Worm (Caenorhabditis elegans) whole organism, L2 larva: ENCODE measurements around the gene cdc-48.2.

Experiments used
- C34F6.9 ChIP-seq: fragments of 150-350 bp; optimal IDR thresholded peaks from 2 replicates; lab custom pipeline; 2014; ENCODE audit warnings: missing biosample characterization, missing genetic modification characterization
- F13H6.1 ChIP-seq: sonication (generic microtip); optimal IDR thresholded peaks from 2 replicates; lab custom pipeline; 2016; ENCODE audit warnings: missing genetic modification characterization, missing compliant biosample characterization
- R02D3.7 ChIP-seq: fragments of 150-350 bp; optimal IDR thresholded peaks from 2 replicates; lab custom pipeline; 2014; ENCODE audit warnings: missing biosample characterization, missing genetic modification characterization
- Y55F3AM.14 ChIP-seq: fragments of 200-800 bp; sonication (Bioruptor generic); optimal IDR thresholded peaks from 2 replicates; lab custom pipeline; 2018; ENCODE audit warnings: mild to moderate bottlenecking, missing genetic modification characterization, missing compliant biosample characterization
- ZK546.5 ChIP-seq: sonication (generic microtip); optimal IDR thresholded peaks from 2 replicates; lab custom pipeline; 2017; ENCODE audit warnings: missing biosample characterization, missing genetic modification characterization
- alr-1 ChIP-seq: fragments of 150-350 bp; optimal IDR thresholded peaks from 2 replicates; lab custom pipeline; 2014; ENCODE audit warnings: missing biosample characterization, missing genetic modification characterization
- aly-2 ChIP-seq: fragments of 150-350 bp; optimal IDR thresholded peaks from 2 replicates; lab custom pipeline; 2014; ENCODE audit warnings: missing biosample characterization, missing genetic modification characterization
- blmp-1 ChIP-seq: sonication (generic microtip); optimal IDR thresholded peaks from 2 replicates; lab custom pipeline; 2017; ENCODE audit warnings: missing genetic modification characterization, mild to moderate bottlenecking, missing compliant biosample characterization, antibody characterized with exemption, moderate library complexity; ENCODE audit not compliant: insufficient read depth
- ceh-16 ChIP-seq: fragments of 150-350 bp; optimal IDR thresholded peaks from 2 replicates; lab custom pipeline; 2014; ENCODE audit warnings: missing biosample characterization, missing genetic modification characterization
- ceh-82 ChIP-seq: fragments of 150-350 bp; optimal IDR thresholded peaks from 2 replicates; lab custom pipeline; 2014; ENCODE audit warnings: missing biosample characterization, missing genetic modification characterization
- crh-2 ChIP-seq: sonication (generic microtip); optimal IDR thresholded peaks from 2 replicates; lab custom pipeline; 2017; ENCODE audit warnings: missing biosample characterization, missing genetic modification characterization
- dmd-4 ChIP-seq: sonication (generic microtip); optimal IDR thresholded peaks from 2 replicates; lab custom pipeline; 2017; ENCODE audit warnings: missing biosample characterization, missing genetic modification characterization
- egl-27 ChIP-seq: sonication (generic microtip); optimal IDR thresholded peaks from 3 replicates; lab custom pipeline; 2017; ENCODE audit warnings: missing biosample characterization, missing genetic modification reagents, missing genetic modification characterization
- elt-1 ChIP-seq: fragments of 150-350 bp; optimal IDR thresholded peaks from 2 replicates; lab custom pipeline; 2014; ENCODE audit warnings: missing biosample characterization, missing genetic modification characterization
- elt-3 ChIP-seq: sonication (generic microtip); optimal IDR thresholded peaks from 2 replicates; lab custom pipeline; 2017; ENCODE audit warnings: missing biosample characterization, missing genetic modification characterization
- fos-1 ChIP-seq: fragments of 150-350 bp; optimal IDR thresholded peaks from 2 replicates; lab custom pipeline; 2014; ENCODE audit warnings: missing biosample characterization, missing genetic modification characterization
- gmeb-1 ChIP-seq: fragments of 150-350 bp; optimal IDR thresholded peaks from 2 replicates; lab custom pipeline; 2014; ENCODE audit warnings: missing biosample characterization, missing genetic modification characterization
- lin-11 ChIP-seq: fragments of 150-350 bp; sonication (generic microtip); optimal IDR thresholded peaks from 2 replicates; lab custom pipeline; 2014; ENCODE audit warnings: missing biosample characterization, missing genetic modification characterization, inconsistent platforms, mixed read lengths
- lin-13 ChIP-seq: fragments of 150-350 bp; optimal IDR thresholded peaks from 2 replicates; lab custom pipeline; 2014; ENCODE audit warnings: missing biosample characterization, missing genetic modification reagents, missing genetic modification characterization
- lin-39 ChIP-seq: fragments of 150-350 bp; optimal IDR thresholded peaks from 2 replicates; lab custom pipeline; 2014; ENCODE audit warnings: missing biosample characterization, missing genetic modification reagents, missing genetic modification characterization
- lsy-2 ChIP-seq, 2 experiments: fragments of 150-350 bp in 1 of 2; sonication (generic microtip) in 1 of 2; optimal IDR thresholded peaks; 2 replicates each; lab custom pipeline; 2014 to 2017; ENCODE audit warnings: missing biosample characterization in 2 of 2, missing genetic modification characterization in 2 of 2
- mab-5 ChIP-seq: fragments of 150-350 bp; optimal IDR thresholded peaks from 2 replicates; lab custom pipeline; 2014; ENCODE audit warnings: missing biosample characterization, missing genetic modification characterization
- mbf-1 ChIP-seq: sonication (generic microtip); optimal IDR thresholded peaks from 2 replicates; lab custom pipeline; 2017; ENCODE audit warnings: missing biosample characterization, missing genetic modification characterization
- mdl-1 ChIP-seq, 2 experiments: fragments of 150-350 bp in 1 of 2; sonication (generic microtip) in 1 of 2; optimal IDR thresholded peaks; 2 replicates each; lab custom pipeline; 2017; ENCODE audit warnings: missing biosample characterization in 2 of 2, missing genetic modification characterization in 2 of 2
- nhr-10 ChIP-seq: sonication (generic microtip); optimal IDR thresholded peaks from 2 replicates; lab custom pipeline; 2017; ENCODE audit warnings: missing biosample characterization, missing genetic modification characterization
- nhr-11 ChIP-seq: fragments of 150-350 bp; optimal IDR thresholded peaks from 2 replicates; lab custom pipeline; 2014; ENCODE audit warnings: missing biosample characterization, missing genetic modification characterization
- nhr-12 ChIP-seq: fragments of 150-350 bp; optimal IDR thresholded peaks from 2 replicates; lab custom pipeline; 2014; ENCODE audit warnings: missing biosample characterization, missing genetic modification characterization
- nhr-129 ChIP-seq: fragments of 150-350 bp; optimal IDR thresholded peaks from 2 replicates; lab custom pipeline; 2014; ENCODE audit warnings: missing biosample characterization, missing genetic modification characterization
- nhr-21 ChIP-seq: fragments of 150-350 bp; optimal IDR thresholded peaks from 2 replicates; lab custom pipeline; 2014; ENCODE audit warnings: missing biosample characterization, missing genetic modification characterization
- nhr-23 ChIP-seq: fragments of 150-350 bp; optimal IDR thresholded peaks from 2 replicates; lab custom pipeline; 2014; ENCODE audit warnings: missing biosample characterization, missing genetic modification reagents, missing genetic modification characterization
- nhr-237 ChIP-seq: fragments of 150-350 bp; optimal IDR thresholded peaks from 2 replicates; lab custom pipeline; 2014; ENCODE audit warnings: missing biosample characterization, missing genetic modification characterization
- nhr-6 ChIP-seq: fragments of 150-350 bp; optimal IDR thresholded peaks from 2 replicates; lab custom pipeline; 2014; ENCODE audit warnings: missing biosample characterization, missing genetic modification characterization
- nhr-77 ChIP-seq: fragments of 150-350 bp; optimal IDR thresholded peaks from 2 replicates; lab custom pipeline; 2014; ENCODE audit warnings: missing biosample characterization, missing genetic modification characterization
- peb-1 ChIP-seq: fragments of 150-350 bp; optimal IDR thresholded peaks from 2 replicates; lab custom pipeline; 2014; ENCODE audit warnings: missing biosample characterization, missing genetic modification characterization
- sem-4 ChIP-seq: fragments of 150-350 bp; optimal IDR thresholded peaks from 2 replicates; lab custom pipeline; 2014; ENCODE audit warnings: missing biosample characterization, missing genetic modification reagents, missing genetic modification characterization
- skn-1 ChIP-seq: sonication (generic microtip); optimal IDR thresholded peaks from 2 replicates; lab custom pipeline; 2017; ENCODE audit warnings: missing biosample characterization, missing genetic modification characterization
- sma-3 ChIP-seq: sonication (generic microtip); optimal IDR thresholded peaks from 2 replicates; lab custom pipeline; 2016; ENCODE audit warnings: missing genetic modification reagents, missing genetic modification characterization, missing compliant biosample characterization
- sma-9 ChIP-seq, 2 experiments: fragments of 150-350 bp in 1 of 2; sonication (generic microtip) in 1 of 2; optimal IDR thresholded peaks; 2 replicates each; lab custom pipeline; 2014 to 2016; ENCODE audit warnings: missing genetic modification characterization in 2 of 2, mild to moderate bottlenecking in 1 of 2, missing biosample characterization in 1 of 2, missing compliant biosample characterization in 1 of 2, missing genetic modification reagents in 1 of 2, moderate library complexity in 1 of 2
- snpc-4 ChIP-seq: fragments of 150-350 bp; optimal IDR thresholded peaks from 2 replicates; lab custom pipeline; 2014; ENCODE audit warnings: missing biosample characterization, missing genetic modification characterization
- unc-39 ChIP-seq: fragments of 150-350 bp; optimal IDR thresholded peaks from 2 replicates; lab custom pipeline; 2014; ENCODE audit warnings: missing biosample characterization, missing genetic modification characterization
- unc-55 ChIP-seq: fragments of 150-350 bp; sonication (generic microtip); optimal IDR thresholded peaks from 3 replicates; lab custom pipeline; 2014; ENCODE audit warnings: missing biosample characterization, missing genetic modification reagents, missing genetic modification characterization
- unc-62 ChIP-seq: fragments of 150-350 bp; optimal IDR thresholded peaks from 2 replicates; lab custom pipeline; 2014; ENCODE audit warnings: missing biosample characterization, missing genetic modification reagents, missing genetic modification characterization
- zag-1 ChIP-seq: fragments of 150-350 bp; optimal IDR thresholded peaks from 2 replicates; lab custom pipeline; 2014; ENCODE audit warnings: missing biosample characterization, missing genetic modification characterization
- ztf-1 ChIP-seq: fragments of 200-800 bp; sonication (Bioruptor generic); conservative IDR thresholded peaks from 2 replicates; pipeline ENCODE4 v1.3.6; 2022; ENCODE audit warnings: missing genetic modification characterization, missing compliant biosample characterization
- ztf-11 ChIP-seq: sonication (generic microtip); optimal IDR thresholded peaks from 2 replicates; lab custom pipeline; 2017; ENCODE audit warnings: missing biosample characterization, missing genetic modification characterization
- ztf-4 ChIP-seq: fragments of 150-350 bp; optimal IDR thresholded peaks from 2 replicates; lab custom pipeline; 2014; ENCODE audit warnings: missing biosample characterization, missing genetic modification characterization

cdc-48.2 gene

ce11 chrII:8180281-8180680, 42.0 kb downstream of the cdc-48.2 start, which contains the start of gene T05C12.4:
TSS of gene T05C12.4 (minus strand) at chrII:8180381.
- TF ChIP-seq snpc-4: no peak
- no peak for TF ChIP-seq gmeb-1 (tag; lab: Kevin White, UChicago)
- no peak for TF ChIP-seq lin-13 (GFP tag; lab: Kevin White, UChicago)
- no peak for TF ChIP-seq nhr-77

- no peak for TF ChIP-seq ceh-16 (tag; lab: Kevin White, UChicago)
- TF ChIP-seq ztf-11 (tag; lab: Kevin White, UChicago): no peak
- TF ChIP-seq mdl-1 (tag; optimal IDR thresholded peaks at IDR 0.05; lab: Kevin White, UChicago): no peak
- TF ChIP-seq crh-2 (tag; lab: Kevin White, UChicago): no peak
- TF ChIP-seq lsy-2 (tag; optimal IDR thresholded peaks at IDR 0.05; lab: Kevin White, UChicago): no peak
- TF ChIP-seq skn-1 (tag; lab: Kevin White, UChicago): no peak
- TF ChIP-seq blmp-1 (tag; lab: Kevin White, UChicago): no peak
- no peak for TF ChIP-seq peb-1 (tag; lab: Kevin White, UChicago)
- TF ChIP-seq egl-27 (tag; lab: Kevin White, UChicago): no peak
- TF ChIP-seq nhr-77: no peak
- no peak for TF ChIP-seq nhr-129 (tag; lab: Kevin White, UChicago)
- TF ChIP-seq F13H6.1 (tag; lab: Kevin White, UChicago): no peak
- TF ChIP-seq lin-11: no peak
- TF ChIP-seq sma-9 (GFP tag; optimal IDR thresholded peaks at IDR 0.05; lab: Kevin White, UChicago): no peak
- TF ChIP-seq sma-9 (tag; optimal IDR thresholded peaks at IDR 0.05; lab: Kevin White, UChicago): no peak
- no peak for TF ChIP-seq ceh-82
- no peak for TF ChIP-seq nhr-12
- no peak for TF ChIP-seq unc-55 (GFP tag; lab: Kevin White, UChicago)
- no peak for TF ChIP-seq nhr-237 (tag; lab: Kevin White, UChicago)
- TF ChIP-seq C34F6.9 (tag; lab: Kevin White, UChicago): no peak
- no peak for TF ChIP-seq nhr-21 (tag; lab: Kevin White, UChicago)
Measured at ce11 chrII:8181437-8181836, 43.1 kb downstream of the cdc-48.2 start, which contains the start of gene dylt-3. TSS of gene dylt-3 (plus strand) at chrII:8181737.

ce11 chrII:8185016-8185493, 46.8 kb downstream of the cdc-48.2 start, which contains the start of the genes mig-5 and cct-1:
TSS of gene mig-5 (minus strand) at chrII:8185023.
TSS of gene cct-1 (plus strand) at chrII:8185443.
- peak; percentile 48 for TF ChIP-seq nhr-11
- TF ChIP-seq nhr-10 (tag; lab: Kevin White, UChicago): peak; percentile 85
- peak; percentile 94 for TF ChIP-seq nhr-129 (tag; lab: Kevin White, UChicago)
- peak; percentile 98 for TF ChIP-seq sma-3 (GFP tag; lab: Kevin White, UChicago)
- peak; percentile 89 for TF ChIP-seq unc-62 (GFP tag; lab: Kevin White, UChicago)
- peak; percentile 63 for TF ChIP-seq skn-1 (tag; lab: Kevin White, UChicago)
- peak; percentile 94 for TF ChIP-seq zag-1 (tag; lab: Kevin White, UChicago)
- TF ChIP-seq ztf-4 (tag; lab: Kevin White, UChicago): peak; percentile 98
- peak; percentile 96 for TF ChIP-seq F13H6.1 (tag; lab: Kevin White, UChicago)
- TF ChIP-seq alr-1: peak; percentile 9
- no peak for TF ChIP-seq nhr-23 (tag; lab: Kevin White, UChicago)
- peak; percentile 75 for TF ChIP-seq blmp-1 (tag; lab: Kevin White, UChicago)
- no peak for TF ChIP-seq ztf-1 (GFP tag; lab: Robert Waterston, UW)
- TF ChIP-seq mab-5 (tag; lab: Kevin White, UChicago): peak; percentile 97
- no peak for TF ChIP-seq unc-39 (tag; lab: Kevin White, UChicago)
- no peak for TF ChIP-seq peb-1 (tag; lab: Kevin White, UChicago)
- TF ChIP-seq ceh-16 (tag; lab: Kevin White, UChicago): peak; percentile 92
- TF ChIP-seq lin-39: no peak
- TF ChIP-seq nhr-77: peak; percentile 86
- peak; percentile 91 for TF ChIP-seq egl-27 (tag; lab: Kevin White, UChicago)
- peak; percentile 99 for TF ChIP-seq crh-2 (tag; lab: Kevin White, UChicago)
- peak; percentile 90 for TF ChIP-seq ZK546.5 (tag; lab: Kevin White, UChicago)
- peak; percentile 51 for TF ChIP-seq ztf-11 (tag; lab: Kevin White, UChicago)
- TF ChIP-seq mdl-1 (tag; optimal IDR thresholded peaks at IDR 0.05; lab: Kevin White, UChicago): peak in 1 of 2 experiments; percentile 78
- TF ChIP-seq nhr-6 (tag; lab: Kevin White, UChicago): peak; percentile 97
- peak; percentile 98 for TF ChIP-seq lin-11
- TF ChIP-seq unc-55 (GFP tag; lab: Kevin White, UChicago): peak; percentile 100
- TF ChIP-seq nhr-12: peak; percentile 42
- TF ChIP-seq elt-1: peak; percentile 16
- TF ChIP-seq aly-2 (tag; lab: Kevin White, UChicago): no peak
- TF ChIP-seq dmd-4: peak; percentile 41
- TF ChIP-seq elt-3 (tag; lab: Kevin White, UChicago): no peak
- peak; percentile 99 for TF ChIP-seq sem-4
- TF ChIP-seq lsy-2 (tag; optimal IDR thresholded peaks at IDR 0.05; lab: Kevin White, UChicago): peak; percentile 99 to 100
- peak; percentile 71 for TF ChIP-seq Y55F3AM.14 (GFP tag; lab: Kevin White, UChicago)
- TF ChIP-seq R02D3.7 (tag; lab: Kevin White, UChicago): peak; percentile 83
- peak; percentile 50 for TF ChIP-seq mbf-1 (tag; lab: Kevin White, UChicago)
- TF ChIP-seq lin-13 (GFP tag; lab: Kevin White, UChicago): peak; percentile 97
- peak; percentile 99 for TF ChIP-seq C34F6.9 (tag; lab: Kevin White, UChicago)
- peak; percentile 98 for TF ChIP-seq sma-9 (GFP tag; optimal IDR thresholded peaks at IDR 0.05; lab: Kevin White, UChicago)
- TF ChIP-seq sma-9 (tag; optimal IDR thresholded peaks at IDR 0.05; lab: Kevin White, UChicago): no peak
- peak; percentile 90 for TF ChIP-seq fos-1
- peak; percentile 98 for TF ChIP-seq gmeb-1 (tag; lab: Kevin White, UChicago)
